Worm (Caenorhabditis elegans) whole organism, L1 larva: ENCODE data around the gene C34B4.5.
A peak's percentile ranks its signal among the peaks of the same experiment; 100 is the strongest.

ENCODE experiments used
- C16A3.4 ChIP-seq: fragments of 150-350 bp; optimal IDR thresholded peaks from 2 replicates; lab custom pipeline; 2014; ENCODE audit warnings: missing biosample characterization, missing genetic modification characterization
- C34B4.2 ChIP-seq: sonication (generic microtip); optimal IDR thresholded peaks from 2 replicates; lab custom pipeline; 2017; ENCODE audit warnings: mild to moderate bottlenecking, missing genetic modification characterization, missing compliant biosample characterization
- F16B12.6 ChIP-seq: fragments of 150-350 bp; optimal IDR thresholded peaks from 2 replicates; lab custom pipeline; 2014; ENCODE audit warnings: missing biosample characterization, missing genetic modification characterization
- aha-1 ChIP-seq: fragments of 150-350 bp; optimal IDR thresholded peaks from 2 replicates; lab custom pipeline; 2014; ENCODE audit warnings: missing biosample characterization, missing genetic modification characterization
- alr-1 ChIP-seq: fragments of 200-800 bp; sonication (Bioruptor generic); optimal IDR thresholded peaks from 2 replicates; lab custom pipeline; 2018; ENCODE audit warnings: borderline replicate concordance, mild to moderate bottlenecking, missing genetic modification characterization, missing compliant biosample characterization
- aly-2 ChIP-seq: fragments of 150-350 bp; optimal IDR thresholded peaks from 2 replicates; lab custom pipeline; 2014; ENCODE audit warnings: missing biosample characterization, missing genetic modification characterization
- blmp-1 ChIP-seq: fragments of 150-350 bp; optimal IDR thresholded peaks from 2 replicates; lab custom pipeline; 2014; ENCODE audit warnings: missing biosample characterization, missing genetic modification characterization
- ceh-63 ChIP-seq: fragments of 200-800 bp; sonication (Bioruptor generic); optimal IDR thresholded peaks from 2 replicates; lab custom pipeline; 2018; ENCODE audit warnings: mild to moderate bottlenecking, missing genetic modification characterization, missing compliant biosample characterization
- ceh-8 ChIP-seq: fragments of 200-800 bp; sonication (Bioruptor generic); optimal IDR thresholded peaks from 2 replicates; lab custom pipeline; 2018; ENCODE audit warnings: mild to moderate bottlenecking, missing genetic modification characterization, moderate library complexity, missing compliant biosample characterization
- ceh-82 ChIP-seq, 3 experiments: fragments of 150-350 bp in 1 of 3; sonication (generic microtip) in 2 of 3; optimal IDR thresholded peaks; 2 replicates each; lab custom pipeline; 2014 to 2017; ENCODE audit warnings: missing biosample characterization in 3 of 3, missing genetic modification characterization in 3 of 3
- ceh-88 ChIP-seq: fragments of 200-800 bp; sonication (Bioruptor generic); IDR thresholded peaks from 2 replicates; pipeline ENCODE4 v1.3.6; 2022; ENCODE audit warnings: missing genetic modification characterization, missing compliant biosample characterization
- efl-1 ChIP-seq, 4 experiments: fragments of 150-350 bp; optimal IDR thresholded peaks in 3 of 4; peaks in 1 of 4; 1 replicate in 1 of 4; 2 replicates in 3 of 4; lab custom pipeline; 2014; ENCODE audit warnings: missing biosample characterization in 2 of 4, missing genetic modification characterization in 2 of 4, missing genetic modification reagents in 2 of 4
- egl-13 ChIP-seq: sonication (generic microtip); optimal IDR thresholded peaks from 2 replicates; lab custom pipeline; 2016; ENCODE audit warnings: missing genotype, missing genetic modification reagents, missing genetic modification characterization, missing compliant biosample characterization
- fkh-10 ChIP-seq: sonication (generic microtip); optimal IDR thresholded peaks from 2 replicates; lab custom pipeline; 2017; ENCODE audit warnings: missing biosample characterization, missing genetic modification reagents, missing genetic modification characterization
- fkh-4 ChIP-seq: sonication (generic microtip); optimal IDR thresholded peaks from 2 replicates; lab custom pipeline; 2016; ENCODE audit warnings: missing compliant biosample characterization, missing genetic modification characterization, borderline replicate concordance
- fkh-8 ChIP-seq: sonication (generic microtip); optimal IDR thresholded peaks from 2 replicates; lab custom pipeline; 2016; ENCODE audit warnings: mild to moderate bottlenecking, missing genetic modification characterization, missing compliant biosample characterization
- grh-1 ChIP-seq: fragments of 200-800 bp; sonication (Bioruptor generic); IDR thresholded peaks from 2 replicates; pipeline ENCODE4 v1.3.6; 2022; ENCODE audit warnings: missing genetic modification reagents, missing genetic modification characterization, missing compliant biosample characterization
- hlh-4 ChIP-seq: sonication (generic microtip); optimal IDR thresholded peaks from 2 replicates; lab custom pipeline; 2016; ENCODE audit warnings: mild to moderate bottlenecking, missing genetic modification characterization, missing compliant biosample characterization
- hpl-2 ChIP-seq: fragments of 150-350 bp; optimal IDR thresholded peaks from 2 replicates; lab custom pipeline; 2014; ENCODE audit warnings: missing biosample characterization, missing genetic modification reagents, missing genetic modification characterization
- irx-1 ChIP-seq: sonication (generic microtip); optimal IDR thresholded peaks from 2 replicates; lab custom pipeline; 2016; ENCODE audit warnings: missing genetic modification characterization, missing compliant biosample characterization
- jun-1 ChIP-seq: fragments of 150-350 bp; optimal IDR thresholded peaks from 2 replicates; lab custom pipeline; 2014; ENCODE audit warnings: missing biosample characterization, missing genetic modification reagents, missing genetic modification characterization
- lin-14 ChIP-seq: fragments of 200-800 bp; sonication (Bioruptor generic); optimal IDR thresholded peaks from 2 replicates; lab custom pipeline; 2018; ENCODE audit warnings: mild to moderate bottlenecking, missing genetic modification characterization, moderate library complexity, missing compliant biosample characterization
- lin-15B ChIP-seq: fragments of 150-350 bp; sonication (generic microtip); optimal IDR thresholded peaks from 3 replicates; lab custom pipeline; 2014; ENCODE audit warnings: missing biosample characterization, missing genetic modification characterization
- lir-3 ChIP-seq: sonication (generic microtip); optimal IDR thresholded peaks from 2 replicates; lab custom pipeline; 2016; ENCODE audit warnings: mild to moderate bottlenecking, missing genetic modification characterization, moderate library complexity, missing compliant biosample characterization; ENCODE audit not compliant: poor library complexity
- lsy-2 ChIP-seq, 2 experiments: fragments of 150-350 bp; optimal IDR thresholded peaks; 2 replicates each; lab custom pipeline; 2014; ENCODE audit warnings: missing biosample characterization in 2 of 2, missing genetic modification characterization in 2 of 2
- mab-9 ChIP-seq: fragments of 200-800 bp; sonication (Bioruptor generic); IDR thresholded peaks from 2 replicates; pipeline ENCODE4 v1.3.6; 2022; ENCODE audit warnings: missing genetic modification reagents, missing genetic modification characterization, missing compliant biosample characterization
- mdl-1 ChIP-seq, 2 experiments: fragments of 150-350 bp; optimal IDR thresholded peaks; 2 replicates each; lab custom pipeline; 2014 to 2017; ENCODE audit warnings: missing biosample characterization in 2 of 2, missing genetic modification characterization in 2 of 2, inconsistent platforms in 1 of 2
- mef-2 ChIP-seq: fragments of 150-350 bp; optimal IDR thresholded peaks from 2 replicates; lab custom pipeline; 2014; ENCODE audit warnings: missing biosample characterization, missing genetic modification characterization
- nhr-11 ChIP-seq: fragments of 150-350 bp; optimal IDR thresholded peaks from 2 replicates; lab custom pipeline; 2014; ENCODE audit warnings: missing biosample characterization, missing genetic modification characterization
- nhr-19 ChIP-seq: fragments of 200-800 bp; sonication (Bioruptor generic); conservative IDR thresholded peaks from 2 replicates; pipeline ENCODE4 v1.3.6; 2022; ENCODE audit warnings: missing genetic modification characterization, missing compliant biosample characterization
- nhr-20 ChIP-seq: sonication (generic microtip); optimal IDR thresholded peaks from 2 replicates; lab custom pipeline; 2016; ENCODE audit warnings: mild to moderate bottlenecking, missing genetic modification characterization, missing compliant biosample characterization
- nhr-47 ChIP-seq: sonication (generic microtip); optimal IDR thresholded peaks from 2 replicates; lab custom pipeline; 2016; ENCODE audit warnings: mild to moderate bottlenecking, missing genetic modification characterization, moderate library complexity, missing compliant biosample characterization
- nhr-71 ChIP-seq: sonication (generic microtip); optimal IDR thresholded peaks from 2 replicates; lab custom pipeline; 2016; ENCODE audit warnings: mild to moderate bottlenecking, missing genetic modification characterization, moderate library complexity, missing compliant biosample characterization
- nhr-77 ChIP-seq: fragments of 150-350 bp; optimal IDR thresholded peaks from 2 replicates; lab custom pipeline; 2014; ENCODE audit warnings: missing biosample characterization, missing genetic modification characterization
- nhr-84 ChIP-seq: sonication (generic microtip); optimal IDR thresholded peaks from 2 replicates; lab custom pipeline; 2017; ENCODE audit warnings: missing biosample characterization, missing genetic modification characterization
- pag-3 ChIP-seq: sonication (generic microtip); optimal IDR thresholded peaks from 2 replicates; lab custom pipeline; 2017; ENCODE audit warnings: missing genetic modification characterization, mild to moderate bottlenecking, missing compliant biosample characterization, antibody characterized with exemption, borderline replicate concordance; ENCODE audit not compliant: insufficient read depth
- pax-3 ChIP-seq: fragments of 200-800 bp; sonication (Bioruptor generic); optimal IDR thresholded peaks from 2 replicates; lab custom pipeline; 2018; ENCODE audit warnings: mild to moderate bottlenecking, missing genetic modification characterization, moderate library complexity, missing compliant biosample characterization
- pqm-1 ChIP-seq: sonication (generic microtip); optimal IDR thresholded peaks from 3 replicates; lab custom pipeline; 2017; ENCODE audit warnings: missing biosample characterization, missing genetic modification characterization
- rnt-1 ChIP-seq: sonication (generic microtip); optimal IDR thresholded peaks from 2 replicates; lab custom pipeline; 2016; ENCODE audit warnings: mild to moderate bottlenecking, missing genetic modification characterization, moderate library complexity, missing compliant biosample characterization
- skn-1 ChIP-seq: fragments of 150-350 bp; optimal IDR thresholded peaks from 2 replicates; lab custom pipeline; 2014; ENCODE audit warnings: missing biosample characterization, missing genetic modification characterization
- sox-4 ChIP-seq: sonication (generic microtip); optimal IDR thresholded peaks from 2 replicates; lab custom pipeline; 2016; ENCODE audit warnings: missing genetic modification characterization, missing compliant biosample characterization
- swsn-7 ChIP-seq: sonication (generic microtip); optimal IDR thresholded peaks from 2 replicates; lab custom pipeline; 2016; ENCODE audit warnings: missing genetic modification characterization, missing compliant biosample characterization
- tlp-1 ChIP-seq: fragments of 150-350 bp; optimal IDR thresholded peaks from 2 replicates; lab custom pipeline; 2014; ENCODE audit warnings: missing biosample characterization, missing genetic modification characterization
- xbp-1 ChIP-seq: sonication (generic microtip); optimal IDR thresholded peaks from 2 replicates; lab custom pipeline; 2016; ENCODE audit warnings: missing genetic modification characterization, missing compliant biosample characterization
- zip-4 ChIP-seq: fragments of 200-800 bp; sonication (Bioruptor generic); optimal IDR thresholded peaks from 2 replicates; lab custom pipeline; 2018; ENCODE audit warnings: mild to moderate bottlenecking, missing genetic modification characterization, moderate library complexity, missing compliant biosample characterization

The C34B4.5 gene

DNA sequence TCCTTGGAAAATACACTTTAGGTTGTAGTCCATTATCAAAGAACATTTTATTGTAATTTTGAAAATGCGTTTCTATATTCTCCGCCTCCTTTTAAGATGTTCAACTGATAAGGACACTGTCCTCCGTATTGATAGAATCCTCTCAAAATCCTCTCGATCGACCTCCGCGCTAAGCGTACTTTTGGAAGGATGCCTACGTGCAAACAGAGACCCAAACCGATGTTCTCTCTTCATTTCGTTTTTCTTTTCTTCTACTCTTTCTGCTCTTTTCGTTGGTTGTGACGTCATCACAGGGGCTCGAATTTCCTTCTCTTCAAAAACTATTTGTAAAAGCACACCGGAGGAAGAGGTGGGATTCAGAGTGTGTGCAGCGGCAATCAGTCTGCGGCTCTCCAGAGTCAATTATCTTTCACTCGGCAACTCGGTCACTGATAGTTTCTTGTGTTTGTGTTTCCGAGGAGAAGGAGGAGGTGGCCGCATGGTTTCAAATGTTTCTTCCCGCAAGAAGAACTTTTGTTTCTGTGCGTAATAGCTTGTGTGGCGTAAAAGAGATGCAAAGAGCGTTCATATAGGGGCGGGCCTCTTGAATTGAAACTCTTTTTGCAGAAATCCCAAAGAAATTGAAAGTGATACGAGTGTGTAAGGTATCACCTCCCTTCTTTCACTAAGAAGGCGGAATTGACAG is 13.2 kb upstream of the C34B4.5 start, which contains the start of gene C34B4.2 (continued):
- TF ChIP-seq skn-1 (peak; percentile 11), jun-1 (no peak), fkh-10 (peak; percentile 27), sox-4 (tag; lab: Kevin White, UChicago) (peak; percentile 32), nhr-19 (GFP tag; lab: Robert Waterston, UW) (peak; percentile 92), ceh-8 (GFP tag; lab: Kevin White, UChicago) (no peak), ceh-63 (GFP tag; lab: Kevin White, UChicago) (no peak), nhr-77 (tag; lab: Kevin White, UChicago) (peak; percentile 88), nhr-71 (tag; lab: Kevin White, UChicago) (peak; percentile 93), nhr-11 (tag; lab: Kevin White, UChicago) (peak; percentile 25), lin-14 (GFP tag; lab: Kevin White, UChicago) (peak; percentile 90), blmp-1 (tag; lab: Kevin White, UChicago) (peak; percentile 78), irx-1 (tag; lab: Kevin White, UChicago) (peak; percentile 63), aha-1 (tag; lab: Kevin White, UChicago) (peak; percentile 92), pqm-1 (tag; lab: Kevin White, UChicago) (no peak), mdl-1 (tag; optimal IDR thresholded peaks at IDR 0.05; lab: Kevin White, UChicago) (peak in 1 of 2 experiments; percentile 79), lin-15B (tag; lab: Kevin White, UChicago) (no peak), zip-4 (GFP tag; lab: Kevin White, UChicago) (peak; percentile 40), tlp-1 (tag; lab: Kevin White, UChicago) (no peak), aly-2 (tag; lab: Kevin White, UChicago) (peak; percentile 14), swsn-7 (tag; lab: Kevin White, UChicago) (peak; percentile 64), mab-9 (GFP tag; lab: Robert Waterston, UW) (peak; percentile 73), nhr-47 (peak; percentile 57)

ce11 chrV:13083751-13084672 is 11.7 kb upstream of the C34B4.5 start:
- TF ChIP-seq irx-1 (tag; lab: Kevin White, UChicago): no peak
- no peak for TF ChIP-seq C34B4.2 (tag; lab: Kevin White, UChicago)
- no peak for TF ChIP-seq lin-15B (tag; lab: Kevin White, UChicago)
- no peak; the same call in 1 of the 2 replicates for TF ChIP-seq ceh-88 (GFP tag; lab: Robert Waterston, UW)
- TF ChIP-seq nhr-19 (GFP tag; lab: Robert Waterston, UW): no peak; the same call in 1 of the 2 replicates
- peak; percentile 12 for TF ChIP-seq nhr-71 (tag; lab: Kevin White, UChicago)
- TF ChIP-seq nhr-77 (tag; lab: Kevin White, UChicago): no peak
- no peak for TF ChIP-seq jun-1
- TF ChIP-seq lin-14 (GFP tag; lab: Kevin White, UChicago): peak; percentile 69
- no peak for TF ChIP-seq nhr-20 (tag; lab: Kevin White, UChicago)
- peak; percentile 9 for TF ChIP-seq pax-3 (tag; lab: Kevin White, UChicago)
- no peak for TF ChIP-seq pag-3 (tag; lab: Kevin White, UChicago)
- TF ChIP-seq zip-4 (GFP tag; lab: Kevin White, UChicago): no peak
- no peak for TF ChIP-seq alr-1 (tag; lab: Kevin White, UChicago)
- no peak for TF ChIP-seq fkh-4
- TF ChIP-seq aly-2 (tag; lab: Kevin White, UChicago): no peak
- no peak for TF ChIP-seq efl-1 (optimal IDR thresholded peaks at IDR 0.05; lab: Kevin White, UChicago)
- TF ChIP-seq efl-1 (GFP tag; optimal IDR thresholded peaks at IDR 0.05 in 1 of 2; lab: Kevin White, UChicago): peak in 1 of 2 experiments; percentile 52
- no peak for TF ChIP-seq egl-13 (tag; lab: Kevin White, UChicago)
- no peak for TF ChIP-seq mef-2 (tag; lab: Kevin White, UChicago)
- no peak for TF ChIP-seq ceh-63 (GFP tag; lab: Kevin White, UChicago)
- no peak for TF ChIP-seq hlh-4 (tag; lab: Kevin White, UChicago)
- TF ChIP-seq nhr-84 (tag; lab: Kevin White, UChicago): no peak
- TF ChIP-seq C16A3.4: no peak
- no peak for TF ChIP-seq xbp-1
- no peak for TF ChIP-seq lir-3 (tag; lab: Kevin White, UChicago)
- no peak for TF ChIP-seq fkh-8 (tag; lab: Kevin White, UChicago)
- TF ChIP-seq hpl-2: no peak
- peak; percentile 8 for TF ChIP-seq rnt-1 (tag; lab: Kevin White, UChicago)
- no peak for TF ChIP-seq grh-1 (GFP tag; lab: Robert Waterston, UW)
- peak in 1 of 2 experiments; percentile 33 for TF ChIP-seq lsy-2 (tag; optimal IDR thresholded peaks at IDR 0.05; lab: Kevin White, UChicago)
- no peak for TF ChIP-seq F16B12.6 (tag; lab: Kevin White, UChicago)
- peak in 1 of 3 experiments; percentile 32 for TF ChIP-seq ceh-82 (tag; optimal IDR thresholded peaks at IDR 0.05; lab: Kevin White, UChicago)
